Worm (Caenorhabditis elegans): Measurements from ENCODE around the gene R05H10.3.

ce11 chrII:14903611-14904010, 33.9 kb downstream of the R05H10.3 start:
- TF ChIP-seq W03F9.2 (tag; optimal IDR thresholded peaks at IDR 0.05) (no peak), him-1 (tag; optimal IDR thresholded peaks at IDR 0.05) (no peak)

Data from whole organism, L4/young adult.